Fruit fly (Drosophila melanogaster) whole organism, embryonic: ENCODE measurements around the gene CG31792.

Experiments used
- B-H2 ChIP-seq: fragments of 200-800 bp; sonication (Bioruptor generic); optimal IDR thresholded peaks from 2 replicates; lab custom pipeline; 2018; ENCODE audit warnings: missing biosample characterization, mild to moderate bottlenecking, missing genetic modification characterization
- CG10462 ChIP-seq: fragments of 200-800 bp; sonication (Bioruptor generic); optimal IDR thresholded peaks from 2 replicates; lab custom pipeline; 2016; ENCODE audit warnings: missing biosample characterization, missing genetic modification characterization
- CG11093 ChIP-seq: fragments of 200-800 bp; sonication (Bioruptor generic); IDR thresholded peaks from 3 replicates; pipeline ENCODE4 v1.3.6; 2022; ENCODE audit warnings: missing biosample characterization, missing genetic modification characterization
- CG11456 ChIP-seq: fragments of 200-800 bp; sonication (Bioruptor generic); IDR thresholded peaks from 3 replicates; pipeline ENCODE4 v1.3.6; 2022; ENCODE audit warnings: missing biosample characterization, missing genetic modification characterization
- CG11695 ChIP-seq: fragments of 200-800 bp; sonication (Bioruptor generic); IDR thresholded peaks from 3 replicates; pipeline ENCODE4 v1.3.6; 2022; ENCODE audit warnings: missing biosample characterization, missing genetic modification characterization
- CG13894 ChIP-seq: fragments of 200-800 bp; sonication (Bioruptor generic); optimal IDR thresholded peaks from 3 replicates; lab custom pipeline; 2018; ENCODE audit warnings: missing biosample characterization, mild to moderate bottlenecking, missing genetic modification characterization, moderate library complexity
- CG17361 ChIP-seq: fragments of 200-800 bp; sonication (Bioruptor generic); IDR thresholded peaks from 3 replicates; pipeline ENCODE4 v1.3.6; 2022; ENCODE audit warnings: missing biosample characterization, missing genetic modification characterization
- CG17385 ChIP-seq: fragments of 200-800 bp; sonication (Bioruptor generic); optimal IDR thresholded peaks from 3 replicates; lab custom pipeline; 2018; ENCODE audit warnings: missing biosample characterization, mild to moderate bottlenecking, missing genetic modification characterization
- CG17612 ChIP-seq: fragments of 200-800 bp; sonication (Bioruptor generic); IDR thresholded peaks from 2 replicates; pipeline ENCODE4 v1.3.6; 2022; ENCODE audit warnings: missing biosample characterization, missing genetic modification characterization
- CG18599 ChIP-seq: fragments of 200-800 bp; sonication (Bioruptor generic); optimal IDR thresholded peaks from 3 replicates; lab custom pipeline; 2017; ENCODE audit warnings: missing biosample characterization, missing genetic modification characterization, mild to moderate bottlenecking, moderate library complexity, missing genetic modification reagents
- CG2120 ChIP-seq: fragments of 200-800 bp; sonication (Bioruptor generic); optimal IDR thresholded peaks from 3 replicates; lab custom pipeline; 2016; ENCODE audit warnings: missing biosample characterization, missing genetic modification characterization
- CG31365 ChIP-seq: fragments of 200-800 bp; sonication (Bioruptor generic); optimal IDR thresholded peaks from 2 replicates; lab custom pipeline; 2018; ENCODE audit warnings: missing biosample characterization, mild to moderate bottlenecking, missing genetic modification characterization
- CG33557 ChIP-seq: fragments of 200-800 bp; sonication (Bioruptor generic); optimal IDR thresholded peaks from 2 replicates; lab custom pipeline; 2019; ENCODE audit warnings: missing biosample characterization, mild to moderate bottlenecking, missing genetic modification characterization, moderate library complexity
- CG4328 ChIP-seq: fragments of 200-800 bp; sonication (Bioruptor generic); optimal IDR thresholded peaks from 3 replicates; lab custom pipeline; 2017; ENCODE audit warnings: missing biosample characterization, missing genetic modification reagents, missing genetic modification characterization
- CG5245 ChIP-seq: fragments of 200-800 bp; sonication (Bioruptor generic); optimal IDR thresholded peaks from 3 replicates; lab custom pipeline; 2016; ENCODE audit warnings: missing biosample characterization, missing genetic modification characterization
- CG6272 ChIP-seq: fragments of 200-800 bp; sonication (Bioruptor generic); IDR thresholded peaks from 2 replicates; pipeline ENCODE4 v1.3.6; 2022; ENCODE audit warnings: missing biosample characterization, missing genetic modification characterization
- CG6683 ChIP-seq: fragments of 200-800 bp; sonication (Bioruptor generic); optimal IDR thresholded peaks from 2 replicates; lab custom pipeline; 2017; ENCODE audit warnings: missing biosample characterization, mild to moderate bottlenecking, missing genetic modification characterization, missing genetic modification reagents
- CG6791 ChIP-seq: fragments of 200-800 bp; sonication (Bioruptor generic); IDR thresholded peaks from 3 replicates; pipeline ENCODE4 v1.3.6; 2022; ENCODE audit warnings: missing biosample characterization, missing genetic modification characterization; ENCODE audit not compliant: partially characterized antibody
- CG7271 ChIP-seq: fragments of 200-800 bp; sonication (Bioruptor generic); optimal IDR thresholded peaks from 2 replicates; lab custom pipeline; 2018; ENCODE audit warnings: missing biosample characterization, mild to moderate bottlenecking, missing genetic modification characterization, moderate library complexity
- CG7556 ChIP-seq: fragments of 200-800 bp; sonication (Bioruptor generic); optimal IDR thresholded peaks from 2 replicates; lab custom pipeline; 2017; ENCODE audit warnings: missing biosample characterization, mild to moderate bottlenecking, missing genetic modification characterization
- ERR ChIP-seq: fragments of 200-800 bp; sonication (Bioruptor generic); optimal IDR thresholded peaks from 2 replicates; lab custom pipeline; 2016; ENCODE audit warnings: missing biosample characterization, missing genetic modification characterization
- GATAe ChIP-seq: fragments of 200-800 bp; sonication (Bioruptor generic); conservative IDR thresholded peaks from 2 replicates; pipeline ENCODE4 v1.3.6; 2022; ENCODE audit warnings: missing biosample characterization, missing genetic modification characterization
- HHEX ChIP-seq: fragments of 200-800 bp; sonication (Bioruptor generic); optimal IDR thresholded peaks from 3 replicates; lab custom pipeline; 2017; ENCODE audit warnings: missing biosample characterization, mild to moderate bottlenecking, missing genetic modification characterization, missing genetic modification reagents
- HLH4C ChIP-seq: fragments of 200-800 bp; sonication (Bioruptor generic); IDR thresholded peaks from 3 replicates; pipeline ENCODE4 v1.3.6; 2022; ENCODE audit warnings: missing biosample characterization, missing genetic modification characterization; ENCODE audit not compliant: partially characterized antibody
- HLHmδ ChIP-seq: fragments of 200-800 bp; sonication (Bioruptor generic); optimal IDR thresholded peaks from 2 replicates; lab custom pipeline; 2018; ENCODE audit warnings: missing biosample characterization, mild to moderate bottlenecking, missing genetic modification characterization, moderate library complexity
- HmgZ ChIP-seq: fragments of 200-800 bp; sonication (Bioruptor generic); optimal IDR thresholded peaks from 2 replicates; lab custom pipeline; 2018; ENCODE audit warnings: missing biosample characterization, mild to moderate bottlenecking, missing genetic modification characterization
- Hr39 ChIP-seq: fragments of >200 bp; optimal IDR thresholded peaks from 2 replicates; lab custom pipeline; 2017
- MBD-R2 ChIP-seq: fragments of 200-800 bp; sonication (Bioruptor generic); IDR thresholded peaks from 2 replicates; pipeline ENCODE4 v1.3.6; 2022; ENCODE audit warnings: missing biosample characterization, missing genetic modification characterization
- Stat92E ChIP-seq, 3 experiments: fragments of >200 bp in 2 of 3; fragments of 200-800 bp in 1 of 3; sonication (Bioruptor generic) in 1 of 3; optimal IDR thresholded peaks; 2 replicates each; lab custom pipeline; 2017 to 2019; ENCODE audit warnings: missing biosample characterization in 3 of 3, missing genetic modification characterization in 3 of 3, mild to moderate bottlenecking in 1 of 3, moderate library complexity in 1 of 3
- ara ChIP-seq: fragments of 200-800 bp; sonication (Bioruptor generic); IDR thresholded peaks from 2 replicates; pipeline ENCODE4 v1.3.6; 2022; ENCODE audit warnings: missing biosample characterization, missing genetic modification characterization
- bsh ChIP-seq, 2 experiments: fragments of 200-800 bp; sonication (Bioruptor generic); optimal IDR thresholded peaks; 2 replicates each; lab custom pipeline; 2017 to 2018; ENCODE audit warnings: mild to moderate bottlenecking in 2 of 2, missing biosample characterization in 2 of 2, missing genetic modification characterization in 2 of 2, moderate library complexity in 1 of 2
- btn ChIP-seq: fragments of 200-800 bp; sonication (Bioruptor generic); optimal IDR thresholded peaks from 2 replicates; lab custom pipeline; 2016; ENCODE audit warnings: missing biosample characterization, missing genetic modification characterization
- cad ChIP-seq: fragments of >200 bp; optimal IDR thresholded peaks from 2 replicates; lab custom pipeline; 2017; ENCODE audit warnings: missing biosample characterization, missing genetic modification characterization
- cwo ChIP-seq: fragments of 200-800 bp; sonication (Bioruptor generic); optimal IDR thresholded peaks from 3 replicates; lab custom pipeline; 2017; ENCODE audit warnings: missing biosample characterization, missing genetic modification characterization, mild to moderate bottlenecking, moderate library complexity, missing genetic modification reagents
- esg ChIP-seq: fragments of 200-800 bp; sonication (Bioruptor generic); conservative IDR thresholded peaks from 2 replicates; pipeline ENCODE4 v1.3.6; 2022; ENCODE audit warnings: missing biosample characterization, missing genetic modification characterization
- fd102C ChIP-seq: fragments of 200-800 bp; sonication (Bioruptor generic); optimal IDR thresholded peaks from 2 replicates; lab custom pipeline; 2018; ENCODE audit warnings: missing biosample characterization, mild to moderate bottlenecking, missing genetic modification characterization, moderate library complexity
- fd96Cb ChIP-seq: fragments of 200-800 bp; sonication (Bioruptor generic); optimal IDR thresholded peaks from 2 replicates; lab custom pipeline; 2018; ENCODE audit warnings: missing biosample characterization, mild to moderate bottlenecking, missing genetic modification characterization, moderate library complexity
- gce ChIP-seq: fragments of 200-800 bp; sonication (Bioruptor generic); IDR thresholded peaks from 3 replicates; pipeline ENCODE4 v1.3.6; 2022; ENCODE audit warnings: missing biosample characterization, missing genetic modification characterization
- jumu ChIP-seq: fragments of 200-800 bp; sonication (Bioruptor generic); optimal IDR thresholded peaks from 3 replicates; lab custom pipeline; 2016; ENCODE audit warnings: missing biosample characterization, missing genetic modification characterization
- lab ChIP-seq: fragments of 200-800 bp; sonication (Bioruptor generic); optimal IDR thresholded peaks from 3 replicates; lab custom pipeline; 2017; ENCODE audit warnings: missing biosample characterization, missing genetic modification characterization, mild to moderate bottlenecking, moderate library complexity, missing genetic modification reagents
- pb ChIP-seq: fragments of 200-800 bp; sonication (Bioruptor generic); optimal IDR thresholded peaks from 3 replicates; lab custom pipeline; 2016; ENCODE audit warnings: missing biosample characterization, missing genetic modification characterization
- ranshi ChIP-seq: fragments of 200-800 bp; sonication (Bioruptor generic); IDR thresholded peaks from 2 replicates; pipeline ENCODE4 v1.3.6; 2022; ENCODE audit warnings: missing biosample characterization, missing genetic modification characterization
- salm ChIP-seq: fragments of 200-800 bp; sonication (Bioruptor generic); optimal IDR thresholded peaks from 2 replicates; lab custom pipeline; 2018; ENCODE audit warnings: missing biosample characterization, mild to moderate bottlenecking, missing genetic modification characterization
- sens ChIP-seq: fragments of 200-800 bp; sonication (Bioruptor generic); peaks from one replicate; lab custom pipeline; 2016; ENCODE audit warnings: missing biosample characterization, missing genetic modification characterization
- slp2 ChIP-seq: fragments of 200-800 bp; sonication (Bioruptor generic); optimal IDR thresholded peaks from 2 replicates; lab custom pipeline; 2016; ENCODE audit warnings: missing biosample characterization, missing genetic modification characterization
- sob ChIP-seq: fragments of 200-800 bp; sonication (Bioruptor generic); IDR thresholded peaks from 2 replicates; pipeline ENCODE4 v1.3.6; 2022; ENCODE audit warnings: missing biosample characterization, missing genetic modification characterization
- stc ChIP-seq: fragments of 200-800 bp; sonication (Bioruptor generic); IDR thresholded peaks from 2 replicates; pipeline ENCODE4 v1.3.6; 2022; ENCODE audit warnings: missing biosample characterization, missing genetic modification characterization
- tna ChIP-seq: fragments of 200-800 bp; sonication (Bioruptor generic); IDR thresholded peaks from 2 replicates; pipeline ENCODE4 v1.3.6; 2022; ENCODE audit warnings: missing biosample characterization, missing genetic modification characterization; ENCODE audit not compliant: partially characterized antibody
- wdn ChIP-seq: fragments of 200-800 bp; sonication (Bioruptor generic); IDR thresholded peaks from 2 replicates; pipeline ENCODE4 v1.3.6; 2022; ENCODE audit warnings: missing biosample characterization, missing genetic modification characterization

The CG31792 gene

DNA sequence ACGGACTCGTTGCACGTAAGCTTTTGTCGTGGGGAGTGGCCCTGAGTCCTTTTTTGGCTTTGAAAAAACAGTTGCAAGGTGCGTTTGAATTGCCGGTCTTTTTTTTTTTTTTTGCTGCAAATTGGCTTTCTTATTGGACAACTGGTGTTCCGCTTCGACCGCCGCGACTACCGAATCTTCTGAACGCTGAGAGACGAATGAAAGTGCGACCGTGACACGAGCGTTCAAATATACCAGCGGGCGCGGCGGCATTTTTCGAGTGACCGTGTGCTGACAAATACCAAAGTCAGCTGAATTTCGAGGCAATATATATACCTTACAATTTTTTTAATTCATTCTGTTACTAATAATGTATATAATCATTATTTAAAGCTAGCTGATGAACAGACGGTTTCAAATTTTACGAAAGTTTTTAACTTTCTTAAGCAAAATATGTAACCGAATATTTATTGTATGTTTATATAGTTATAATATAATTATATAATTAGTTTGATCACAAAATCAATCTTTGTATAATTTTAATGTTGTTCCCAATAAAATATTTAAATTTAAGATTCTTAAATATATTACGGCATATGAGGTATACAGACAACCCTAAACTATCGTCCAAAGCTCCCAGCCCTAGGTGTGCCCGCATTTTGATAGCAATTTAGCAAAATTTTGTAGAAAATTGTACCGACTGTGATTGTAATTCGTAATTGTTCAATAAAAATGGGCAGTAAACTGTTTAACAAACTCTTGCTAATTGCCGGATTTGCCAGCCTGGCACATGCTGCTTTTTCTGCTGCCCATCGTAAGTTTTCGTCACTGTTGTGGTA, 10.0 kb upstream of the CG31792 start, which contains the start of the genes Swip-1 and EMC5 (continued):
- peak; percentile 20 for TF ChIP-seq lab
- peak; percentile 60 for TF ChIP-seq CG4328 (GFP tag; lab: Kevin White, UChicago)
- TF ChIP-seq ara (GFP tag; lab: Robert Waterston, UW), result no peak; the same call in 1 of the 2 replicates
- peak; percentile 51 for TF ChIP-seq CG6272 (GFP tag; lab: Robert Waterston, UW)
- peak; percentile 71 for TF ChIP-seq sob (GFP tag; lab: Robert Waterston, UW)
- TF ChIP-seq CG13894 (tag; lab: Kevin White, UChicago), result peak; percentile 29
- peak; percentile 19 for TF ChIP-seq CG5245 (GFP tag; lab: Kevin White, UChicago)
- TF ChIP-seq CG17612 (GFP tag; lab: Robert Waterston, UW), result 0 out of 2 replicates have a peak, but pooled peaks have one; percentile 31
- peak; percentile 58; the same call in 2 of the 3 replicates for TF ChIP-seq CG6791 (GFP tag; lab: Robert Waterston, UW)
- peak; percentile 58 for TF ChIP-seq CG33557 (GFP tag; lab: Kevin White, UChicago)
- TF ChIP-seq CG7556 (GFP tag; lab: Kevin White, UChicago), result peak; percentile 62
- no peak for TF ChIP-seq jumu (GFP tag; lab: Kevin White, UChicago)
- peak; percentile 69 for TF ChIP-seq HLHmδ (GFP tag; lab: Kevin White, UChicago)
- TF ChIP-seq Stat92E (GFP tag; optimal IDR thresholded peaks at IDR 0.05; lab: Kevin White, UChicago), result no peak
- peak; percentile 55 for TF ChIP-seq sens (GFP tag; lab: Kevin White, UChicago)
- peak; percentile 81 for TF ChIP-seq MBD-R2 (GFP tag; lab: Robert Waterston, UW)
- no peak for TF ChIP-seq cad
- peak; percentile 28 for TF ChIP-seq HmgZ (tag; lab: Kevin White, UChicago)
- TF ChIP-seq ranshi (GFP tag; lab: Robert Waterston, UW), result peak; percentile 59; the same call in 1 of the 2 replicates
- TF ChIP-seq fd96Cb (tag; lab: Kevin White, UChicago), result peak; percentile 55
- TF ChIP-seq tna (GFP tag; lab: Robert Waterston, UW), result peak; percentile 56; the same call in 1 of the 2 replicates
- no peak for TF ChIP-seq cwo (GFP tag; lab: Kevin White, UChicago)
- TF ChIP-seq CG11695 (GFP tag; lab: Robert Waterston, UW), result no peak
- no peak for TF ChIP-seq ERR (GFP tag; lab: Kevin White, UChicago)
- no peak for TF ChIP-seq Hr39 (lab: Kevin White, UChicago)
- TF ChIP-seq gce (GFP tag; lab: Robert Waterston, UW), result no peak
- TF ChIP-seq GATAe (GFP tag; lab: Robert Waterston, UW), result no peak
- TF ChIP-seq HHEX (GFP tag; lab: Kevin White, UChicago), result peak; percentile 35
- TF ChIP-seq fd102C (GFP tag; lab: Kevin White, UChicago), result no peak
- TF ChIP-seq CG7271 (tag; lab: Kevin White, UChicago), result no peak
- no peak for TF ChIP-seq wdn (GFP tag; lab: Robert Waterston, UW)
- peak in 1 of 2 experiments; percentile 54 for TF ChIP-seq bsh (GFP tag; optimal IDR thresholded peaks at IDR 0.05; lab: Kevin White, UChicago)
- TF ChIP-seq CG11456 (GFP tag; lab: Robert Waterston, UW), result peak; percentile 80
- TF ChIP-seq pb (GFP tag; lab: Kevin White, UChicago), result no peak
- peak; percentile 66 for TF ChIP-seq B-H2 (GFP tag; lab: Kevin White, UChicago)
- peak; percentile 47 for TF ChIP-seq CG18599 (GFP tag; lab: Kevin White, UChicago)
- TF ChIP-seq CG6683 (GFP tag; lab: Kevin White, UChicago), result no peak
- no peak for TF ChIP-seq CG11093 (GFP tag; lab: Robert Waterston, UW)
- peak; percentile 89 for TF ChIP-seq CG17361 (GFP tag; lab: Robert Waterston, UW)
- peak; percentile 54 for TF ChIP-seq CG2120
- no peak for TF ChIP-seq btn (GFP tag; lab: Kevin White, UChicago)
- TF ChIP-seq slp2, result no peak
- TF ChIP-seq CG17385 (GFP tag; lab: Kevin White, UChicago), result peak; percentile 30
- no peak for TF ChIP-seq stc
- peak; percentile 50 for TF ChIP-seq esg
- no peak for TF ChIP-seq CG31365 (tag; lab: Kevin White, UChicago)
- no peak for TF ChIP-seq CG10462 (GFP tag; lab: Kevin White, UChicago)
- peak; percentile 53; the same call in 1 of the 3 replicates for TF ChIP-seq HLH4C (GFP tag; lab: Robert Waterston, UW)
- no peak for TF ChIP-seq salm (tag; lab: Kevin White, UChicago)
